Fruit fly (Drosophila melanogaster): Measurements from ENCODE around the gene Grp170.

Grp170 gene

DNA sequence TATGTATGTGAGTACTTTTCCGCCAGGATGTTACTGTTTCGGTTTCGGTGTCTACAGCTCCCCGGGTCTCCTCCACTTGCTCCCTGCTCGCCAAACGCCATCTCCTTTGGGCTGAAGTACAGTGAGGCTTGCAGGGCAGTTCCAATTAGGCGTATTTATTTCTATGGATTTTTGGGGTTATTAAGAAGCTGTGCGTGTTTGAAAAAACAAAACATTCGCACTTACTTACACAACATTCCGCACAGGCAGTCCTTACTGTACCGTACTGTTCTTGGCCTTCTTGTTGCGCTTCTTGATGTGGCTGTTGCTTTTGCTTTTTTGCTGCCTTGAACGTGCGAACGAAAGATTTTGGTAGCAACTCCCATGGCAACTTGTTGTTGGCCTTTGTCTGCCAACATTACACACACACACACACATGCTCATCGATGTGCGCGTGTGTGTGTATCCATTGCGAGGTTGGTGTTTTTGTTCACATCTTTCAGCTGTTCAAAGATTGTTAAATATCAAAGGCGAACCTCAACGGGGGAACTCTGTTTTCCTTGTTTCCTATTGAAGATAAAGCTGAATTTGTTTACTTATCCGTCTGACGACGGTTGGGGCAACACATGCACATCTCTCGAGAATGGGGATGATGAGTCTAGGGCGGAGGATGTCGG lies 47.2 kb upstream of the Grp170 start (continued):
- no peak for TF ChIP-seq bbx (GFP tag; IDR thresholded peaks at IDR 0.05; ENCODE audit: partially characterized antibody)
- TF ChIP-seq CG1647 (GFP tag; optimal IDR thresholded peaks at IDR 0.05) = no peak
- 0 out of 3 replicates have a peak, but pooled peaks have one; percentile 12 for TF ChIP-seq CG17361 (GFP tag; IDR thresholded peaks at IDR 0.05)
- TF ChIP-seq HmgZ (tag; optimal IDR thresholded peaks at IDR 0.05) = peak; percentile 39
- TF ChIP-seq fd102C (GFP tag; optimal IDR thresholded peaks at IDR 0.05) = peak; percentile 6
- no peak for TF ChIP-seq Jarid2 (GFP tag; optimal IDR thresholded peaks at IDR 0.05)
- no peak for TF ChIP-seq CG6791 (GFP tag; IDR thresholded peaks at IDR 0.05; ENCODE audit: partially characterized antibody)
- no peak for TF ChIP-seq HmgD (GFP tag; optimal IDR thresholded peaks at IDR 0.05)
- no peak for TF ChIP-seq Dll (GFP tag; IDR thresholded peaks at IDR 0.05; ENCODE audit: partially characterized antibody)
- TF ChIP-seq CG6254 (GFP tag; optimal IDR thresholded peaks at IDR 0.05) = no peak
- TF ChIP-seq Hr39 (optimal IDR thresholded peaks at IDR 0.05) = no peak
- peak; percentile 73 for TF ChIP-seq CG18599 (GFP tag; optimal IDR thresholded peaks at IDR 0.05)
- TF ChIP-seq ATbp (GFP tag; optimal IDR thresholded peaks at IDR 0.05) = peak; percentile 36
- peak; percentile 4 for TF ChIP-seq CG4820 (GFP tag; optimal IDR thresholded peaks at IDR 0.05)
- no peak for TF ChIP-seq CG3407 (GFP tag; optimal IDR thresholded peaks at IDR 0.05)
- TF ChIP-seq Awh (GFP tag; IDR thresholded peaks at IDR 0.05) = 0 out of 2 replicates have a peak, but pooled peaks have one; percentile 51
- no peak for TF ChIP-seq run (tag; optimal IDR thresholded peaks at IDR 0.05)
- peak; percentile 66 for TF ChIP-seq Antp (GFP tag; optimal IDR thresholded peaks at IDR 0.05)
- TF ChIP-seq HLH4C (GFP tag; IDR thresholded peaks at IDR 0.05; ENCODE audit: partially characterized antibody) = no peak
- TF ChIP-seq CG31365 (tag; optimal IDR thresholded peaks at IDR 0.05) = no peak
- peak; percentile 87 for TF ChIP-seq corto (GFP tag; optimal IDR thresholded peaks at IDR 0.05)
- no peak for TF ChIP-seq CG34376 (GFP tag; optimal IDR thresholded peaks at IDR 0.05)
- TF ChIP-seq bowl (GFP tag; IDR thresholded peaks at IDR 0.05) = peak; percentile 42; the same call in 1 of the 2 replicates
- peak; percentile 59 for TF ChIP-seq CG8944 (GFP tag; optimal IDR thresholded peaks at IDR 0.05)
- no peak for TF ChIP-seq CG12236 (GFP tag; optimal IDR thresholded peaks at IDR 0.05)
- no peak for TF ChIP-seq ems (GFP tag; optimal IDR thresholded peaks at IDR 0.05)
- TF ChIP-seq CTCF (GFP tag; optimal IDR thresholded peaks at IDR 0.05) = no peak
- no peak for TF ChIP-seq Spps (tag; optimal IDR thresholded peaks at IDR 0.05)
- TF ChIP-seq CG11560 (tag; IDR thresholded peaks at IDR 0.05) = no peak
- TF ChIP-seq exex (tag; optimal IDR thresholded peaks at IDR 0.05) = no peak
- peak; percentile 49; the same call in 2 of the 3 replicates for TF ChIP-seq Aef1 (GFP tag; IDR thresholded peaks at IDR 0.05)
- no peak for TF ChIP-seq cato (GFP tag; optimal IDR thresholded peaks at IDR 0.05; ENCODE audit: borderline replicate concordance)
- no peak for TF ChIP-seq Fer2 (tag; optimal IDR thresholded peaks at IDR 0.05)
- no peak for TF ChIP-seq CG15011 (GFP tag; optimal IDR thresholded peaks at IDR 0.05)
- TF ChIP-seq B-H2 (GFP tag; optimal IDR thresholded peaks at IDR 0.05) = no peak
- no peak for TF ChIP-seq CG6654 (GFP tag; optimal IDR thresholded peaks at IDR 0.05)
- TF ChIP-seq pfk (GFP tag; optimal IDR thresholded peaks at IDR 0.05) = no peak
- TF ChIP-seq shn (GFP tag; optimal IDR thresholded peaks at IDR 0.05) = peak; percentile 47
- TF ChIP-seq chm (GFP tag; IDR thresholded peaks at IDR 0.05) = peak; percentile 64; the same call in 1 of the 2 replicates
- no peak for TF ChIP-seq Scr (GFP tag; IDR thresholded peaks at IDR 0.05; ENCODE audit: partially characterized antibody)
- no peak for TF ChIP-seq crc (GFP tag; optimal IDR thresholded peaks at IDR 0.05)
- peak; percentile 61 for TF ChIP-seq org-1 (GFP tag; optimal IDR thresholded peaks at IDR 0.05)
- TF ChIP-seq pan (optimal IDR thresholded peaks at IDR 0.05) = no peak
- peak in 1 of 2 experiments; percentile 74 for TF ChIP-seq pan (GFP tag; optimal IDR thresholded peaks at IDR 0.05 in 1 of 2, IDR thresholded peaks at IDR 0.05 in 1 of 2)
- TF ChIP-seq Dref (GFP tag; IDR thresholded peaks at IDR 0.05) = no peak
- no peak for TF ChIP-seq CG2875 (GFP tag; optimal IDR thresholded peaks at IDR 0.05)
- peak; percentile 44 to 66 for TF ChIP-seq dpn (GFP tag; optimal IDR thresholded peaks at IDR 0.05)
- TF ChIP-seq Taf1 (GFP tag; IDR thresholded peaks at IDR 0.05) = no peak
- no peak for TF ChIP-seq CG12071 (GFP tag; optimal IDR thresholded peaks at IDR 0.05)
- peak; percentile 37 for TF ChIP-seq ind (GFP tag; optimal IDR thresholded peaks at IDR 0.05)
- TF ChIP-seq ab (GFP tag; optimal IDR thresholded peaks at IDR 0.05) = no peak

Data from whole organism, embryonic.